Worm (Caenorhabditis elegans) whole organism, L2 larva: Measurements from ENCODE around the gene cpr-2.

Experiments
- C34F6.9 ChIP-seq: fragments of 150-350 bp; optimal IDR thresholded peaks from 2 replicates; lab custom pipeline; 2014; ENCODE audit warnings: missing biosample characterization, missing genetic modification characterization
- F13H6.1 ChIP-seq: sonication (generic microtip); optimal IDR thresholded peaks from 2 replicates; lab custom pipeline; 2016; ENCODE audit warnings: missing genetic modification characterization, missing compliant biosample characterization
- R02D3.7 ChIP-seq: fragments of 150-350 bp; optimal IDR thresholded peaks from 2 replicates; lab custom pipeline; 2014; ENCODE audit warnings: missing biosample characterization, missing genetic modification characterization
- Y55F3AM.14 ChIP-seq: fragments of 200-800 bp; sonication (Bioruptor generic); optimal IDR thresholded peaks from 2 replicates; lab custom pipeline; 2018; ENCODE audit warnings: mild to moderate bottlenecking, missing genetic modification characterization, missing compliant biosample characterization
- alr-1 ChIP-seq: fragments of 150-350 bp; optimal IDR thresholded peaks from 2 replicates; lab custom pipeline; 2014; ENCODE audit warnings: missing biosample characterization, missing genetic modification characterization
- ama-1 ChIP-seq: fragments of 150-350 bp; optimal IDR thresholded peaks from 2 replicates; lab custom pipeline; 2018; ENCODE audit warnings: inconsistent platforms
- blmp-1 ChIP-seq: sonication (generic microtip); optimal IDR thresholded peaks from 2 replicates; lab custom pipeline; 2017; ENCODE audit warnings: missing genetic modification characterization, mild to moderate bottlenecking, missing compliant biosample characterization, antibody characterized with exemption, moderate library complexity; ENCODE audit not compliant: insufficient read depth
- ceh-16 ChIP-seq: fragments of 150-350 bp; optimal IDR thresholded peaks from 2 replicates; lab custom pipeline; 2014; ENCODE audit warnings: missing biosample characterization, missing genetic modification characterization
- ceh-82 ChIP-seq: fragments of 150-350 bp; optimal IDR thresholded peaks from 2 replicates; lab custom pipeline; 2014; ENCODE audit warnings: missing biosample characterization, missing genetic modification characterization
- crh-2 ChIP-seq: sonication (generic microtip); optimal IDR thresholded peaks from 2 replicates; lab custom pipeline; 2017; ENCODE audit warnings: missing biosample characterization, missing genetic modification characterization
- egl-27 ChIP-seq: sonication (generic microtip); optimal IDR thresholded peaks from 3 replicates; lab custom pipeline; 2017; ENCODE audit warnings: missing biosample characterization, missing genetic modification reagents, missing genetic modification characterization
- elt-1 ChIP-seq: fragments of 150-350 bp; optimal IDR thresholded peaks from 2 replicates; lab custom pipeline; 2014; ENCODE audit warnings: missing biosample characterization, missing genetic modification characterization
- gmeb-1 ChIP-seq: fragments of 150-350 bp; optimal IDR thresholded peaks from 2 replicates; lab custom pipeline; 2014; ENCODE audit warnings: missing biosample characterization, missing genetic modification characterization
- lin-13 ChIP-seq: fragments of 150-350 bp; optimal IDR thresholded peaks from 2 replicates; lab custom pipeline; 2014; ENCODE audit warnings: missing biosample characterization, missing genetic modification reagents, missing genetic modification characterization
- lin-39 ChIP-seq: fragments of 150-350 bp; optimal IDR thresholded peaks from 2 replicates; lab custom pipeline; 2014; ENCODE audit warnings: missing biosample characterization, missing genetic modification reagents, missing genetic modification characterization
- lsy-2 ChIP-seq, 2 experiments: fragments of 150-350 bp in 1 of 2; sonication (generic microtip) in 1 of 2; optimal IDR thresholded peaks; 2 replicates each; lab custom pipeline; 2014 to 2017; ENCODE audit warnings: missing biosample characterization in 2 of 2, missing genetic modification characterization in 2 of 2
- mbf-1 ChIP-seq: sonication (generic microtip); optimal IDR thresholded peaks from 2 replicates; lab custom pipeline; 2017; ENCODE audit warnings: missing biosample characterization, missing genetic modification characterization
- nhr-10 ChIP-seq: sonication (generic microtip); optimal IDR thresholded peaks from 2 replicates; lab custom pipeline; 2017; ENCODE audit warnings: missing biosample characterization, missing genetic modification characterization
- nhr-12 ChIP-seq: fragments of 150-350 bp; optimal IDR thresholded peaks from 2 replicates; lab custom pipeline; 2014; ENCODE audit warnings: missing biosample characterization, missing genetic modification characterization
- nhr-23 ChIP-seq: fragments of 150-350 bp; optimal IDR thresholded peaks from 2 replicates; lab custom pipeline; 2014; ENCODE audit warnings: missing biosample characterization, missing genetic modification reagents, missing genetic modification characterization
- nhr-237 ChIP-seq: fragments of 150-350 bp; optimal IDR thresholded peaks from 2 replicates; lab custom pipeline; 2014; ENCODE audit warnings: missing biosample characterization, missing genetic modification characterization
- nhr-25 ChIP-seq: fragments of 150-350 bp; sonication (generic microtip); optimal IDR thresholded peaks from 3 replicates; lab custom pipeline; 2014; ENCODE audit warnings: missing biosample characterization, missing genetic modification characterization
- nhr-6 ChIP-seq: fragments of 150-350 bp; optimal IDR thresholded peaks from 2 replicates; lab custom pipeline; 2014; ENCODE audit warnings: missing biosample characterization, missing genetic modification characterization
- nhr-77 ChIP-seq: fragments of 150-350 bp; optimal IDR thresholded peaks from 2 replicates; lab custom pipeline; 2014; ENCODE audit warnings: missing biosample characterization, missing genetic modification characterization
- sem-4 ChIP-seq: fragments of 150-350 bp; optimal IDR thresholded peaks from 2 replicates; lab custom pipeline; 2014; ENCODE audit warnings: missing biosample characterization, missing genetic modification reagents, missing genetic modification characterization
- sma-3 ChIP-seq: sonication (generic microtip); optimal IDR thresholded peaks from 2 replicates; lab custom pipeline; 2016; ENCODE audit warnings: missing genetic modification reagents, missing genetic modification characterization, missing compliant biosample characterization
- unc-39 ChIP-seq: fragments of 150-350 bp; optimal IDR thresholded peaks from 2 replicates; lab custom pipeline; 2014; ENCODE audit warnings: missing biosample characterization, missing genetic modification characterization
- unc-62 ChIP-seq: fragments of 150-350 bp; optimal IDR thresholded peaks from 2 replicates; lab custom pipeline; 2014; ENCODE audit warnings: missing biosample characterization, missing genetic modification reagents, missing genetic modification characterization
- zag-1 ChIP-seq: fragments of 150-350 bp; optimal IDR thresholded peaks from 2 replicates; lab custom pipeline; 2014; ENCODE audit warnings: missing biosample characterization, missing genetic modification characterization
- ztf-1 ChIP-seq: fragments of 200-800 bp; sonication (Bioruptor generic); conservative IDR thresholded peaks from 2 replicates; pipeline ENCODE4 v1.3.6; 2022; ENCODE audit warnings: missing genetic modification characterization, missing compliant biosample characterization
- ztf-11 ChIP-seq: sonication (generic microtip); optimal IDR thresholded peaks from 2 replicates; lab custom pipeline; 2017; ENCODE audit warnings: missing biosample characterization, missing genetic modification characterization
- ztf-4 ChIP-seq: fragments of 150-350 bp; optimal IDR thresholded peaks from 2 replicates; lab custom pipeline; 2014; ENCODE audit warnings: missing biosample characterization, missing genetic modification characterization

Gene cpr-2

DNA sequence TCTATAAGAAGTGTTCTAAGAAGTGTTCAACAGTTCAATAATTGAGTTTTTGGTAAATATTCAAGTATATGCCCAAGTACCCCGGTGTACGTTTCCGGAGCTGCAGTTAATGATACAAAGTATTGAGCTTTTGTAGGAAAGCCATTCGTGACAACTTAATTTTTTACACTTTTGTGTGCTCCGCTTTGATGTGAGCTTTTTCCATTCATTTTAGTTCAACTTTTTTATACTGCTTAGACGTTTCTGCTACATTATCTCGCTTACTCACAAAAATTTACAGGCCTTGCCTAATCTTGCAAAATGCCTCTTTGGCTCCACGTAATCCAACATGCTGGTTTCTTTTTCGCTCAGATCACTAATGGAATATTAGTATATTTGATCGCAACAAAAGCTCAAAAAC, 42.0 kb upstream of the cpr-2 start, which contains the start of gene str-151:
str-151 (plus strand) TSS at position 301 of the 400 bp plus-strand sequence.
- TF ChIP-seq Y55F3AM.14 (GFP tag; lab: Kevin White, UChicago) = no peak
- no peak for TF ChIP-seq crh-2 (tag; lab: Kevin White, UChicago)
- TF ChIP-seq R02D3.7 (tag; lab: Kevin White, UChicago) = no peak
- no peak for TF ChIP-seq lsy-2 (tag; optimal IDR thresholded peaks at IDR 0.05; lab: Kevin White, UChicago)
- no peak for TF ChIP-seq sem-4 (tag; lab: Kevin White, UChicago)
- TF ChIP-seq ztf-11 = no peak

DNA sequence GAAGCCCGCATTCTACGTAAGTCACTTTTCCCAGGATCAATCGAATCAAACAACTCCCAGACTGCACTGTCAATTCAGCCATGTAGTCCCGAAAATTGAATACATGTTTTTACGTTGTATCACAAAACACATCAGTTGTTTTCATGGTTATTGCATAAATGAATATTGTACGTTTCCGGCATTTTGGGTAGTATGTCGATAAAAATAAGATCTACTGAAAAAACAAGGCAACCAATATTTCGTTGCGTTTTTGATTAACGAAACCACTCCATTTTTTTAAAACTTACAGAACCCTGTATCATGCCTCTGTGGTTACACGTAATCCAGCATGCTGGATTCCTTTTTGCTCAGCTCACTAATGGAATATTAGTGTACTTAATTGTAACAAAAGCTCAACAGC, 39.3 kb upstream of the cpr-2 start, which contains the start of gene str-149:
str-149 (plus strand) TSS at position 301 of the 400 bp plus-strand sequence.
- no peak for TF ChIP-seq gmeb-1
- TF ChIP-seq sem-4 (tag; lab: Kevin White, UChicago) = no peak
- TF ChIP-seq sma-3 (GFP tag; lab: Kevin White, UChicago) = no peak
- no peak for TF ChIP-seq ceh-16 (tag; lab: Kevin White, UChicago)
- TF ChIP-seq nhr-10 (tag; lab: Kevin White, UChicago) = no peak
- no peak for TF ChIP-seq unc-39 (tag; lab: Kevin White, UChicago)
- no peak for TF ChIP-seq nhr-6 (tag; lab: Kevin White, UChicago)
- no peak for TF ChIP-seq zag-1
- TF ChIP-seq F13H6.1 = no peak
- TF ChIP-seq egl-27 (tag; lab: Kevin White, UChicago) = no peak
- no peak for TF ChIP-seq alr-1 (tag; lab: Kevin White, UChicago)
- TF ChIP-seq lin-13 (GFP tag; lab: Kevin White, UChicago) = no peak
- TF ChIP-seq C34F6.9 = no peak
- TF ChIP-seq blmp-1 (tag; lab: Kevin White, UChicago) = no peak
- TF ChIP-seq ztf-11 = no peak
- no peak for TF ChIP-seq ama-1 (lab: Kevin White, UChicago)
- no peak for TF ChIP-seq nhr-12 (tag; lab: Kevin White, UChicago)
- no peak for TF ChIP-seq ztf-4 (tag; lab: Kevin White, UChicago)
- no peak for TF ChIP-seq ztf-1 (GFP tag; lab: Robert Waterston, UW)
- no peak for TF ChIP-seq mbf-1 (tag; lab: Kevin White, UChicago)

DNA sequence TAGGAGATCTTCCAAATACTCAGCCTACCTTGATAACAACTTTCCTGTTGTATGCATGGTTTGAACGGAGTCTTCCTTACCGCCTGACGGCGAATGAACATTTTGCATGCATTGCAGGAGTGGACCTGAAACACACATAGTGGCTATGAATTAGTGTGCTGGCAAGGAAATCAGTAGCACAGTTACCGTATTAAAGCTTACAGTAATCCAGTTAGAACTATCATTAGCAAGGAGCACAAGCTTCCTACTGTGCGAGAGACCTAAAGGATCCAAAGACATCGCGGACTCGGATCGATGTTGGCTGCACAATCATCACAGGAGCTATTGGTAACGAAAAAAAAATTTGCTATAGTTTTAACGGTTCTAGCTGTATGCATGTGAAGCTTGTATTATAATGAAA, 36.8 kb upstream of the cpr-2 start, which contains the start of gene nhr-233:
nhr-233 (minus strand) TSS at position 101 of the 400 bp plus-strand sequence.
- TF ChIP-seq nhr-237 (tag; lab: Kevin White, UChicago) (no peak), elt-1 (no peak), nhr-23 (tag; lab: Kevin White, UChicago) (no peak), Y55F3AM.14 (GFP tag; lab: Kevin White, UChicago) (no peak)

DNA sequence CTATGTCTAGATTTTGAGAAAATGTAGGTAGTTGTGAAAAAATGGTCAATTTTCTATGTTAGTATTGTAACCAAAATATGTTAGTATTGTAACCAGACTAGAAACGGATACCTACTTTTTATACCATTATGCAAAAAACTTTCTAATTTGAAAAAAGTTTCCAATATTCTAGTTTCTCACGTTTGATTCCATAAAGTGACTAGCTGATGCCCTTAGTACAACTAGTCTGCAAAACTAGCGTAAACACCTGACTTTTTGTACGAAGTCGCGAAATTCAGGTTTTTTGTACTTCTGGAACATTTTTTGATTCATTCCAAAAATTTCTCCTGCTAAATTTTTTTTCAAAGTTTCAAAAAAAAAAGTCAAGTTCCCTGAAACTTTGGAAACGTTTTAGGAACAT, 34.2 kb upstream of the cpr-2 start:
- TF ChIP-seq lin-13 (GFP tag; lab: Kevin White, UChicago) (no peak), nhr-25 (tag; lab: Kevin White, UChicago) (no peak), ama-1 (lab: Kevin White, UChicago) (no peak), F13H6.1 (no peak), unc-62 (GFP tag; lab: Kevin White, UChicago) (no peak), nhr-237 (tag; lab: Kevin White, UChicago) (no peak), nhr-77 (tag; lab: Kevin White, UChicago) (no peak), C34F6.9 (no peak), unc-39 (tag; lab: Kevin White, UChicago) (no peak), sma-3 (GFP tag; lab: Kevin White, UChicago) (no peak), nhr-6 (tag; lab: Kevin White, UChicago) (no peak), lin-39 (tag; lab: Kevin White, UChicago) (no peak)

DNA sequence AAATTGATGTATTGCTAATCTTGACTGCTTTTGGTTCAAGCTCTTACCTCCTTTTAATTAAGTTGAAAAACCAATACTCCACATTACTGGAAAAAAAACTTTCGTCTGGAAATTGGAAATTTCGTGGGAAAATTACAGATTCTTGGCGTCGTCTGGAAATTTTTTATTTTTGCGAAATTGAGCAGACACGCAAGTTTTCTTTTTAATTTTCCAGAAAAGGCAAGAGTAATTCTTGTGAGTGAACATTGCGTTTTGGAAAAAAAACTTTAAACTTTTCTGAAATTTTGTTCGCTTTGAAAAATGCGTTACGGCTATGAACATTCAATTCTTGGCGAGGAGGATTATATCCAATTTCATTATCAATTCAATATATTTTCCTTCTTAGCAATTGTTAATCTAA, 31.7 kb upstream of the cpr-2 start, which contains the start of gene sru-45:
sru-45 (plus strand) TSS at position 301 of the 400 bp plus-strand sequence.
- TF ChIP-seq ceh-82 (tag; lab: Kevin White, UChicago) = no peak
- TF ChIP-seq nhr-6 (tag; lab: Kevin White, UChicago) = no peak
- TF ChIP-seq unc-39 (tag; lab: Kevin White, UChicago) = no peak
- no peak for TF ChIP-seq zag-1
- TF ChIP-seq lin-39 (tag; lab: Kevin White, UChicago) = no peak
- no peak for TF ChIP-seq Y55F3AM.14 (GFP tag; lab: Kevin White, UChicago)
- no peak for TF ChIP-seq nhr-77 (tag; lab: Kevin White, UChicago)
- TF ChIP-seq, all 48 proteins: peak for 0
